Worm (Caenorhabditis elegans) whole organism, midembryonic: ENCODE data around the gene fbxa-88.

ENCODE experiments used
- T22C8.4 ChIP-seq: fragments of 200-800 bp; sonication (Bioruptor generic); IDR thresholded peaks from 2 replicates; pipeline ENCODE4 v1.3.6; 2022; ENCODE audit warnings: missing genetic modification characterization, missing compliant biosample characterization
- cog-1 ChIP-seq: sonication (generic microtip); optimal IDR thresholded peaks from 2 replicates; lab custom pipeline; 2016; ENCODE audit warnings: missing genetic modification characterization, missing compliant biosample characterization
- flt-1 ChIP-seq: fragments of 200-800 bp; sonication (Bioruptor generic); IDR thresholded peaks from 2 replicates; pipeline ENCODE4 v1.3.6; 2022; ENCODE audit warnings: missing genetic modification characterization, missing compliant biosample characterization
- klf-2 ChIP-seq: fragments of 200-800 bp; sonication (Bioruptor generic); conservative IDR thresholded peaks from 2 replicates; pipeline ENCODE4 v1.3.6; 2022; ENCODE audit warnings: missing genetic modification reagents, missing genetic modification characterization, missing compliant biosample characterization
- med-1 ChIP-seq: sonication (generic microtip); optimal IDR thresholded peaks from 2 replicates; lab custom pipeline; 2017; ENCODE audit warnings: missing genetic modification characterization, mild to moderate bottlenecking, missing compliant biosample characterization, antibody characterized with exemption, missing genetic modification reagents; ENCODE audit not compliant: insufficient read depth
- ref-1 ChIP-seq: fragments of 200-800 bp; sonication (Bioruptor generic); conservative IDR thresholded peaks from 2 replicates; pipeline ENCODE4 v1.3.6; 2022; ENCODE audit warnings: missing genetic modification reagents, missing genetic modification characterization, missing compliant biosample characterization
- tab-1 ChIP-seq: fragments of 200-800 bp; sonication (Bioruptor generic); IDR thresholded peaks from 2 replicates; pipeline ENCODE4 v1.3.6; 2022; ENCODE audit warnings: missing genetic modification characterization, missing compliant biosample characterization
- ztf-23 ChIP-seq: fragments of 200-800 bp; sonication (Bioruptor generic); IDR thresholded peaks from 2 replicates; pipeline ENCODE4 v1.3.6; 2022; ENCODE audit warnings: missing genetic modification reagents, missing genetic modification characterization, missing compliant biosample characterization
- ztf-29 ChIP-seq: fragments of 200-800 bp; sonication (Bioruptor generic); IDR thresholded peaks from 2 replicates; pipeline ENCODE4 v1.3.6; 2022; ENCODE audit warnings: missing genetic modification reagents, missing genetic modification characterization, missing compliant biosample characterization

ce11 chrV:16132705-16133104 is 10.2 kb downstream of the fbxa-88 start, which contains the start of gene fbxa-144:
- TF ChIP-seq T22C8.4 (GFP tag; lab: Robert Waterston, UW) = no peak
- TF ChIP-seq tab-1 (GFP tag; lab: Robert Waterston, UW) = no peak
- TF ChIP-seq flt-1 (GFP tag; lab: Robert Waterston, UW) = no peak
- no peak for TF ChIP-seq ref-1
- no peak for TF ChIP-seq ztf-23 (GFP tag; lab: Robert Waterston, UW)
- no peak for TF ChIP-seq cog-1 (tag; lab: Kevin White, UChicago)
- TF ChIP-seq klf-2 (GFP tag; lab: Robert Waterston, UW) = no peak
- TF ChIP-seq ztf-29 = no peak
- no peak for TF ChIP-seq med-1
